Fruit fly (Drosophila melanogaster) whole organism, embryonic: ENCODE data around the gene mRpL39.

Source experiments
- Blimp-1 ChIP-seq: fragments of 200-800 bp; sonication (Bioruptor generic); optimal IDR thresholded peaks from 3 replicates; lab custom pipeline; 2018; ENCODE audit warnings: missing biosample characterization, missing genetic modification characterization, mild to moderate bottlenecking, moderate library complexity, missing genetic modification reagents
- BtbVII ChIP-seq: fragments of 200-800 bp; sonication (Bioruptor generic); optimal IDR thresholded peaks from 3 replicates; lab custom pipeline; 2017; ENCODE audit warnings: missing biosample characterization, mild to moderate bottlenecking, missing genetic modification characterization
- CG10321 ChIP-seq: fragments of 200-800 bp; sonication (Bioruptor generic); IDR thresholded peaks from 2 replicates; pipeline ENCODE4 v1.3.6; 2022; ENCODE audit warnings: missing biosample characterization, missing genetic modification characterization
- CG12769 ChIP-seq: fragments of 200-800 bp; sonication (Bioruptor generic); optimal IDR thresholded peaks from 2 replicates; lab custom pipeline; 2019; ENCODE audit warnings: missing biosample characterization, mild to moderate bottlenecking, missing genetic modification characterization, moderate library complexity
- CG13775 ChIP-seq: fragments of 200-800 bp; sonication (Bioruptor generic); optimal IDR thresholded peaks from 3 replicates; lab custom pipeline; 2017; ENCODE audit warnings: missing biosample characterization, mild to moderate bottlenecking, missing genetic modification characterization
- CG15011 ChIP-seq: fragments of 200-800 bp; sonication (Bioruptor generic); optimal IDR thresholded peaks from 3 replicates; lab custom pipeline; 2018; ENCODE audit warnings: missing biosample characterization, mild to moderate bottlenecking, missing genetic modification characterization
- CG1529 ChIP-seq: fragments of 200-800 bp; sonication (Bioruptor generic); optimal IDR thresholded peaks from 3 replicates; lab custom pipeline; 2018; ENCODE audit warnings: missing biosample characterization, missing genetic modification characterization
- CG1602 ChIP-seq: fragments of 200-800 bp; sonication (Bioruptor generic); optimal IDR thresholded peaks from 3 replicates; lab custom pipeline; 2016; ENCODE audit warnings: missing biosample characterization, missing genetic modification characterization
- CG1647 ChIP-seq: fragments of 200-800 bp; sonication (Bioruptor generic); optimal IDR thresholded peaks from 3 replicates; lab custom pipeline; 2016; ENCODE audit warnings: missing biosample characterization, missing genetic modification characterization
- CG2116 ChIP-seq: fragments of 200-800 bp; sonication (Bioruptor generic); optimal IDR thresholded peaks from 3 replicates; lab custom pipeline; 2018; ENCODE audit warnings: missing biosample characterization, mild to moderate bottlenecking, missing genetic modification characterization
- CG30020 ChIP-seq: fragments of 200-800 bp; optimal IDR thresholded peaks from 2 replicates; lab custom pipeline; 2019; ENCODE audit warnings: missing biosample characterization, mild to moderate bottlenecking, missing genetic modification characterization, moderate library complexity
- CG3281 ChIP-seq: fragments of 200-800 bp; sonication (Bioruptor generic); optimal IDR thresholded peaks from 3 replicates; lab custom pipeline; 2017; ENCODE audit warnings: missing biosample characterization, mild to moderate bottlenecking, missing genetic modification characterization
- CG4404 ChIP-seq: fragments of 200-800 bp; sonication (Bioruptor generic); IDR thresholded peaks from 2 replicates; pipeline ENCODE4 v1.3.6; 2022; ENCODE audit warnings: missing biosample characterization, missing genetic modification characterization
- CG4854 ChIP-seq: fragments of 200-800 bp; sonication (Bioruptor generic); optimal IDR thresholded peaks from 2 replicates; lab custom pipeline; 2016; ENCODE audit warnings: missing biosample characterization, missing genetic modification characterization, inconsistent platforms
- CG7556 ChIP-seq: fragments of 200-800 bp; sonication (Bioruptor generic); optimal IDR thresholded peaks from 2 replicates; lab custom pipeline; 2017; ENCODE audit warnings: missing biosample characterization, mild to moderate bottlenecking, missing genetic modification characterization
- CG7745 ChIP-seq: fragments of 200-800 bp; sonication (Bioruptor generic); optimal IDR thresholded peaks from 2 replicates; lab custom pipeline; 2018; ENCODE audit warnings: missing biosample characterization, mild to moderate bottlenecking, missing genetic modification characterization, moderate library complexity
- CG8388 ChIP-seq: fragments of 200-800 bp; sonication (Bioruptor generic); optimal IDR thresholded peaks from 2 replicates; lab custom pipeline; 2019; ENCODE audit warnings: missing biosample characterization, mild to moderate bottlenecking, missing genetic modification characterization, moderate library complexity
- CG9932 ChIP-seq: fragments of 200-800 bp; sonication (Bioruptor generic); IDR thresholded peaks from 2 replicates; pipeline ENCODE4 v1.3.6; 2022; ENCODE audit warnings: missing biosample characterization, missing genetic modification characterization
- CTCF ChIP-seq: fragments of 200-800 bp; sonication (Bioruptor generic); optimal IDR thresholded peaks from 2 replicates; lab custom pipeline; 2017; ENCODE audit warnings: missing biosample characterization, mild to moderate bottlenecking, missing genetic modification characterization, moderate library complexity
- CrebB ChIP-seq: fragments of 200-800 bp; sonication (Bioruptor generic); optimal IDR thresholded peaks from 3 replicates; lab custom pipeline; 2018; ENCODE audit warnings: missing biosample characterization, mild to moderate bottlenecking, missing genetic modification characterization
- Dbx ChIP-seq: fragments of 200-800 bp; sonication (Bioruptor generic); IDR thresholded peaks from 3 replicates; pipeline ENCODE4 v1.3.6; 2022; ENCODE audit warnings: missing biosample characterization, missing genetic modification characterization
- Deaf1 ChIP-seq: fragments of 200-800 bp; optimal IDR thresholded peaks from 3 replicates; lab custom pipeline; 2019; ENCODE audit warnings: missing biosample characterization, mild to moderate bottlenecking, missing genetic modification characterization, moderate library complexity
- Fer2 ChIP-seq: fragments of 200-800 bp; sonication (Bioruptor generic); optimal IDR thresholded peaks from 2 replicates; lab custom pipeline; 2018; ENCODE audit warnings: missing biosample characterization, mild to moderate bottlenecking, missing genetic modification characterization, moderate library complexity
- Fer3 ChIP-seq: fragments of 200-800 bp; sonication (Bioruptor generic); optimal IDR thresholded peaks from 2 replicates; lab custom pipeline; 2018; ENCODE audit warnings: missing biosample characterization, mild to moderate bottlenecking, missing genetic modification characterization, moderate library complexity
- GATAe ChIP-seq: fragments of 200-800 bp; sonication (Bioruptor generic); conservative IDR thresholded peaks from 2 replicates; pipeline ENCODE4 v1.3.6; 2022; ENCODE audit warnings: missing biosample characterization, missing genetic modification characterization
- H15 ChIP-seq: fragments of 200-800 bp; sonication (Bioruptor generic); IDR thresholded peaks from 3 replicates; pipeline ENCODE4 v1.3.6; 2022; ENCODE audit warnings: missing biosample characterization, missing genetic modification characterization
- HLH3B ChIP-seq: fragments of 200-800 bp; sonication (Bioruptor generic); IDR thresholded peaks from 2 replicates; pipeline ENCODE4 v1.3.6; 2022; ENCODE audit warnings: missing biosample characterization, missing genetic modification characterization
- Hmx ChIP-seq: fragments of 200-800 bp; sonication (Bioruptor generic); optimal IDR thresholded peaks from 2 replicates; lab custom pipeline; 2016; ENCODE audit warnings: missing biosample characterization, missing genetic modification characterization
- Lim3 ChIP-seq: fragments of 200-800 bp; sonication (Bioruptor generic); IDR thresholded peaks from 2 replicates; pipeline ENCODE4 v1.3.6; 2022; ENCODE audit warnings: missing biosample characterization, missing genetic modification characterization
- Med ChIP-seq: fragments of 200-800 bp; sonication (Bioruptor generic); peaks from one replicate; lab custom pipeline; 2016; ENCODE audit warnings: missing biosample characterization, missing genetic modification characterization, mild to moderate bottlenecking, inconsistent platforms, moderate library complexity
- Scr ChIP-seq: fragments of 200-800 bp; sonication (Bioruptor generic); IDR thresholded peaks from 2 replicates; pipeline ENCODE4 v1.3.6; 2022; ENCODE audit warnings: missing biosample characterization, missing genetic modification characterization; ENCODE audit not compliant: partially characterized antibody
- Six4 ChIP-seq: fragments of 200-800 bp; sonication (Bioruptor generic); optimal IDR thresholded peaks from 2 replicates; lab custom pipeline; 2016; ENCODE audit warnings: missing biosample characterization, missing genetic modification characterization
- Stat92E ChIP-seq, 3 experiments: fragments of >200 bp in 2 of 3; fragments of 200-800 bp in 1 of 3; sonication (Bioruptor generic) in 1 of 3; optimal IDR thresholded peaks; 2 replicates each; lab custom pipeline; 2017 to 2019; ENCODE audit warnings: missing biosample characterization in 3 of 3, missing genetic modification characterization in 3 of 3, mild to moderate bottlenecking in 1 of 3, moderate library complexity in 1 of 3
- Tbp ChIP-seq: fragments of >200 bp; optimal IDR thresholded peaks from 2 replicates; lab custom pipeline; 2018; ENCODE audit warnings: missing biosample characterization, missing genetic modification characterization
- Xrp1 ChIP-seq: fragments of 200-800 bp; sonication (Bioruptor generic); IDR thresholded peaks from 2 replicates; pipeline ENCODE4 v1.3.6; 2022; ENCODE audit warnings: missing biosample characterization, missing genetic modification characterization
- aop ChIP-seq: fragments of 200-800 bp; sonication (Bioruptor generic); IDR thresholded peaks from 2 replicates; pipeline ENCODE4 v1.3.6; 2022; ENCODE audit warnings: missing biosample characterization, missing genetic modification characterization
- bowl ChIP-seq: fragments of 200-800 bp; sonication (Bioruptor generic); IDR thresholded peaks from 2 replicates; pipeline ENCODE4 v1.3.6; 2022; ENCODE audit warnings: missing biosample characterization, missing genetic modification characterization
- btn ChIP-seq: fragments of 200-800 bp; sonication (Bioruptor generic); optimal IDR thresholded peaks from 2 replicates; lab custom pipeline; 2016; ENCODE audit warnings: missing biosample characterization, missing genetic modification characterization
- dysf ChIP-seq: fragments of 200-800 bp; sonication (Bioruptor generic); IDR thresholded peaks from 3 replicates; pipeline ENCODE4 v1.3.6; 2022; ENCODE audit warnings: missing biosample characterization, missing genetic modification characterization
- fd102C ChIP-seq: fragments of 200-800 bp; sonication (Bioruptor generic); optimal IDR thresholded peaks from 2 replicates; lab custom pipeline; 2018; ENCODE audit warnings: missing biosample characterization, mild to moderate bottlenecking, missing genetic modification characterization, moderate library complexity
- gcm ChIP-seq: fragments of 200-800 bp; sonication (Bioruptor generic); optimal IDR thresholded peaks from 2 replicates; lab custom pipeline; 2019; ENCODE audit warnings: missing biosample characterization, mild to moderate bottlenecking, missing genetic modification characterization, moderate library complexity
- grn ChIP-seq: fragments of 200-800 bp; sonication (Bioruptor generic); optimal IDR thresholded peaks from 3 replicates; lab custom pipeline; 2017; ENCODE audit warnings: missing biosample characterization, missing genetic modification characterization
- ham ChIP-seq: fragments of 200-800 bp; sonication (Bioruptor generic); IDR thresholded peaks from 2 replicates; pipeline ENCODE4 v1.3.6; 2022; ENCODE audit warnings: missing biosample characterization, missing genetic modification characterization
- jigr1 ChIP-seq: fragments of 200-800 bp; sonication (Bioruptor generic); IDR thresholded peaks from 3 replicates; pipeline ENCODE4 v1.3.6; 2022; ENCODE audit warnings: missing biosample characterization, missing genetic modification characterization
- lmd ChIP-seq: fragments of 200-800 bp; sonication (Bioruptor generic); IDR thresholded peaks from 2 replicates; pipeline ENCODE4 v1.3.6; 2022; ENCODE audit warnings: missing biosample characterization, missing genetic modification characterization
- odd ChIP-seq: fragments of 200-800 bp; sonication (Bioruptor generic); optimal IDR thresholded peaks from 2 replicates; lab custom pipeline; 2017; ENCODE audit warnings: missing biosample characterization, mild to moderate bottlenecking, missing genetic modification characterization
- rib ChIP-seq: fragments of 200-800 bp; sonication (Bioruptor generic); IDR thresholded peaks from 2 replicates; pipeline ENCODE4 v1.3.6; 2022; ENCODE audit warnings: missing biosample characterization, missing genetic modification characterization
- ro ChIP-seq: fragments of 200-800 bp; sonication (Bioruptor generic); IDR thresholded peaks from 2 replicates; pipeline ENCODE4 v1.3.6; 2022; ENCODE audit warnings: missing biosample characterization, missing genetic modification characterization
- sqz ChIP-seq: fragments of 200-800 bp; sonication (Bioruptor generic); optimal IDR thresholded peaks from 3 replicates; lab custom pipeline; 2018; ENCODE audit warnings: missing biosample characterization, mild to moderate bottlenecking, missing genetic modification characterization
- toy ChIP-seq: fragments of 200-800 bp; sonication (Bioruptor generic); IDR thresholded peaks from 2 replicates; pipeline ENCODE4 v1.3.6; 2022; ENCODE audit warnings: missing biosample characterization, missing genetic modification characterization
- wdn ChIP-seq: fragments of 200-800 bp; sonication (Bioruptor generic); IDR thresholded peaks from 2 replicates; pipeline ENCODE4 v1.3.6; 2022; ENCODE audit warnings: missing biosample characterization, missing genetic modification characterization

Gene mRpL39

dm6 chr3L:15011638-15012335 is 12.3 kb upstream of the mRpL39 start (continued):
- TF ChIP-seq Six4 (GFP tag; lab: Kevin White, UChicago) (peak; percentile 66), CG13775 (peak; percentile 62), CG7556 (GFP tag; lab: Kevin White, UChicago) (peak; percentile 76), lmd (GFP tag; lab: Robert Waterston, UW) (peak; percentile 71), aop (no peak), Fer2 (tag; lab: Kevin White, UChicago) (peak; percentile 53), grn (GFP tag; lab: Kevin White, UChicago) (peak; percentile 12), CG10321 (GFP tag; lab: Robert Waterston, UW) (no peak), btn (GFP tag; lab: Kevin White, UChicago) (no peak), ham (GFP tag; lab: Robert Waterston, UW) (no peak), CG2116 (GFP tag; lab: Kevin White, UChicago) (peak; percentile 18), Tbp (GFP tag; lab: Kevin White, UChicago) (no peak), CG8388 (peak; percentile 88), ro (peak; percentile 9; the same call in 1 of the 2 replicates), rib (GFP tag; lab: Robert Waterston, UW) (no peak), CG4404 (GFP tag; lab: Robert Waterston, UW) (peak; percentile 50), Blimp-1 (GFP tag; lab: Kevin White, UChicago) (peak; percentile 85), Dbx (GFP tag; lab: Robert Waterston, UW) (0 out of 3 replicates have a peak, but pooled peaks have one; percentile 18), CG12769 (tag; lab: Kevin White, UChicago) (peak; percentile 18), Xrp1 (peak; percentile 87), gcm (GFP tag; lab: Kevin White, UChicago) (peak; percentile 84), CG7745 (tag; lab: Kevin White, UChicago) (peak; percentile 1), CG1529 (GFP tag; lab: Kevin White, UChicago) (peak; percentile 53), Stat92E (GFP tag; optimal IDR thresholded peaks at IDR 0.05; lab: Kevin White, UChicago) (peak in 1 of 3 experiments; percentile 33), jigr1 (0 out of 3 replicates have a peak, but pooled peaks have one; percentile 18), CG4854 (GFP tag; lab: Kevin White, UChicago) (no peak), CG15011 (GFP tag; lab: Kevin White, UChicago) (peak; percentile 65), Lim3 (GFP tag; lab: Robert Waterston, UW) (0 out of 2 replicates have a peak, but pooled peaks have one; percentile 63), CG1647 (GFP tag; lab: Kevin White, UChicago) (no peak), Hmx (GFP tag; lab: Kevin White, UChicago) (no peak), Fer3 (peak; percentile 75), HLH3B (GFP tag; lab: Robert Waterston, UW) (peak; percentile 72), CTCF (GFP tag; lab: Kevin White, UChicago) (no peak), Deaf1 (tag; lab: Kevin White, UChicago) (peak; percentile 51), wdn (no peak), CrebB (tag; lab: Kevin White, UChicago) (peak; percentile 71), CG1602 (GFP tag; lab: Kevin White, UChicago) (peak; percentile 60), Scr (GFP tag; lab: Robert Waterston, UW) (no peak), dysf (GFP tag; lab: Robert Waterston, UW) (peak; percentile 68), odd (GFP tag; lab: Kevin White, UChicago) (peak; percentile 58), CG30020 (peak; percentile 4), GATAe (no peak), fd102C (GFP tag; lab: Kevin White, UChicago) (peak; percentile 42), H15 (GFP tag; lab: Robert Waterston, UW) (0 out of 3 replicates have a peak, but pooled peaks have one; percentile 35), CG3281 (peak; percentile 56), CG9932 (GFP tag; lab: Robert Waterston, UW) (no peak), Med (GFP tag; lab: Kevin White, UChicago) (peak; percentile 82), bowl (no peak), toy (GFP tag; lab: Robert Waterston, UW) (no peak), BtbVII (GFP tag; lab: Kevin White, UChicago) (peak; percentile 61), sqz (GFP tag; lab: Kevin White, UChicago) (peak; percentile 65)
